Worm (Caenorhabditis elegans): ENCODE measurements around the gene sdpn-1.

The sdpn-1 gene

DNA sequence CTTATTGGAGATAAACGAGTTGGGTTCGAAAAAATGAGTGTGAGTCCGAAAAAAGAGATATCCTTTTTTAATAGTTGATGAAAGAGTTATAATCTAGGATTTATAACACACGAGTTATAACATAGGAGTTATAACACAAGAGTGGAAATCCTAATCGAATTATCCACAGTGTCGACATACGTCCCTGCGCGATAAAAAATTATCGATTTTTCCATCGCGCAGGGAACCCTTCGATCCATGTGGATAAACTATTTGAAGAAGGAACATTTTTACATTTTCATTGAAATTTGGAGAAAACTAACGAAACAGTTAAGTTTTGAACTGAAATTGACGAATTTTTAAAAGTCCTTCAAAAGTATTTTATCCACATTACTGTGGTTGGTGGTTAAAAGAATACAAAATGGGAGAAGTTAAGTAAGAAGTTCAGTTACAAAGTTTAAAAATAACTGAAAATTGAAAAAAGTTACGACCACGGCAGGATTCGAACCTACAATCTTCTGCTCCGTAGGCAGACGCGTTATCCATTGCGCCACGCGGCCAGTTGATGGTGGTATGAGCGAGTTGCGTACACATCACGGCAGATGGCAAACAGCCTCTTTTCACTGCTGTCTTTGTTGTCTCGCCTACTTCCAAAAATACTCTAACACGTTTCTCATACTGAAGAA, 38.3 kb upstream of the sdpn-1 start (continued):
- TF ChIP-seq lin-39 (tag; optimal IDR thresholded peaks at IDR 0.05) = peak; percentile 96
- peak; percentile 94 for TF ChIP-seq zag-1 (tag; optimal IDR thresholded peaks at IDR 0.05)
- TF ChIP-seq nhr-23 (tag; optimal IDR thresholded peaks at IDR 0.05) = peak; percentile 100
- peak; percentile 96 for TF ChIP-seq nfya-1 (tag; optimal IDR thresholded peaks at IDR 0.05; ENCODE audit: insufficient read depth)
- peak; percentile 99 for TF ChIP-seq jun-1 (tag; optimal IDR thresholded peaks at IDR 0.05)
- TF ChIP-seq eor-1 (tag; optimal IDR thresholded peaks at IDR 0.05) = peak in 1 of 2 experiments; percentile 87
- no peak for TF ChIP-seq ama-1 (optimal IDR thresholded peaks at IDR 0.05)
- TF ChIP-seq nhr-25 (tag; optimal IDR thresholded peaks at IDR 0.05) = peak; percentile 99
- TF ChIP-seq nhr-76 (tag; optimal IDR thresholded peaks at IDR 0.05) = peak; percentile 91
- no peak for TF ChIP-seq nhr-67 (tag; optimal IDR thresholded peaks at IDR 0.05)
- TF ChIP-seq nhr-77 (tag; optimal IDR thresholded peaks at IDR 0.05) = peak; percentile 98
- TF ChIP-seq nhr-12 (tag; optimal IDR thresholded peaks at IDR 0.05) = peak; percentile 36
- TF ChIP-seq aly-2 (tag; optimal IDR thresholded peaks at IDR 0.05) = peak; percentile 92
- TF ChIP-seq fkh-2 (tag; optimal IDR thresholded peaks at IDR 0.05) = peak; percentile 24
- no peak for TF ChIP-seq unc-39 (tag; optimal IDR thresholded peaks at IDR 0.05)
- TF ChIP-seq hmg-11 (tag; optimal IDR thresholded peaks at IDR 0.05) = peak; percentile 93
- TF ChIP-seq ceh-9 (tag; optimal IDR thresholded peaks at IDR 0.05) = no peak
- peak; percentile 72 for TF ChIP-seq daf-12 (tag; optimal IDR thresholded peaks at IDR 0.05)

- no peak for TF ChIP-seq zag-1 (tag; optimal IDR thresholded peaks at IDR 0.05)
- no peak for TF ChIP-seq fkh-10 (GFP tag; optimal IDR thresholded peaks at IDR 0.05)
- no peak for TF ChIP-seq ceh-82 (tag; optimal IDR thresholded peaks at IDR 0.05)
- TF ChIP-seq elt-3 (tag; optimal IDR thresholded peaks at IDR 0.05) = no peak
- no peak for TF ChIP-seq tbx-2 (tag; optimal IDR thresholded peaks at IDR 0.05)
These were observed 32.0 kb upstream of the sdpn-1 start for ce11 chrX:8030032-8030431.

ce11 chrX:8029080-8029479, 31.1 kb upstream of the sdpn-1 start, which contains the start of gene C34D10.1:
Gene C34D10.1, plus strand, starts transcription at chrX:8029479.
- no peak for TF ChIP-seq nhr-77 (tag; optimal IDR thresholded peaks at IDR 0.05)
- no peak for TF ChIP-seq ZK546.5 (tag; optimal IDR thresholded peaks at IDR 0.05)
- TF ChIP-seq R02D3.7 (tag; optimal IDR thresholded peaks at IDR 0.05) = no peak
- TF ChIP-seq nhr-67 (tag; optimal IDR thresholded peaks at IDR 0.05) = no peak
- no peak for TF ChIP-seq nhr-28 (tag; optimal IDR thresholded peaks at IDR 0.05)
- no peak for TF ChIP-seq mdl-1 (tag; optimal IDR thresholded peaks at IDR 0.05)
- TF ChIP-seq nfya-1 (tag; optimal IDR thresholded peaks at IDR 0.05; ENCODE audit: insufficient read depth) = peak; percentile 61
- no peak for TF ChIP-seq nhr-11 (tag; optimal IDR thresholded peaks at IDR 0.05)
- TF ChIP-seq nhr-12 (tag; optimal IDR thresholded peaks at IDR 0.05) = no peak
- TF ChIP-seq zag-1 (tag; optimal IDR thresholded peaks at IDR 0.05) = no peak
- no peak for TF ChIP-seq unc-39 (tag; optimal IDR thresholded peaks at IDR 0.05)
- no peak for TF ChIP-seq ceh-82 (tag; optimal IDR thresholded peaks at IDR 0.05)
- TF ChIP-seq elt-2 (tag; optimal IDR thresholded peaks at IDR 0.05) = peak; percentile 5
- peak; percentile 66 for TF ChIP-seq jun-1 (tag; optimal IDR thresholded peaks at IDR 0.05)
- no peak for TF ChIP-seq fkh-2 (tag; optimal IDR thresholded peaks at IDR 0.05)
- peak; percentile 47 for TF ChIP-seq lin-39 (tag; optimal IDR thresholded peaks at IDR 0.05)
- TF ChIP-seq nhr-76 (tag; optimal IDR thresholded peaks at IDR 0.05) = no peak
- no peak for TF ChIP-seq mml-1 (tag; optimal IDR thresholded peaks at IDR 0.05)
- TF ChIP-seq egl-5 (tag; optimal IDR thresholded peaks at IDR 0.05) = no peak
- TF ChIP-seq ama-1 (optimal IDR thresholded peaks at IDR 0.05) = no peak
- no peak for TF ChIP-seq unc-62 (GFP tag; optimal IDR thresholded peaks at IDR 0.05)
- TF ChIP-seq nhr-23 (tag; optimal IDR thresholded peaks at IDR 0.05) = peak; percentile 87
- no peak for TF ChIP-seq sea-2 (GFP tag; optimal IDR thresholded peaks at IDR 0.05)
- TF ChIP-seq aly-2 (tag; optimal IDR thresholded peaks at IDR 0.05) = no peak
- peak; percentile 56 for TF ChIP-seq snpc-4 (tag; optimal IDR thresholded peaks at IDR 0.05)
- no peak for TF ChIP-seq elt-3 (tag; optimal IDR thresholded peaks at IDR 0.05)
- TF ChIP-seq lin-15B (tag; optimal IDR thresholded peaks at IDR 0.05) = peak; percentile 50
- peak; percentile 90 for TF ChIP-seq pha-4 (tag; optimal IDR thresholded peaks at IDR 0.05)
- TF ChIP-seq pqm-1 (tag; optimal IDR thresholded peaks at IDR 0.05) = no peak
- TF ChIP-seq tbx-2 (tag; optimal IDR thresholded peaks at IDR 0.05) = peak; percentile 50
- peak; percentile 86 for TF ChIP-seq nhr-25 (tag; optimal IDR thresholded peaks at IDR 0.05)
- no peak for TF ChIP-seq ztf-11 (tag; optimal IDR thresholded peaks at IDR 0.05)
- TF ChIP-seq fos-1 (tag; optimal IDR thresholded peaks at IDR 0.05) = no peak
- no peak for TF ChIP-seq nhr-237 (tag; optimal IDR thresholded peaks at IDR 0.05)
- TF ChIP-seq lsy-12 (tag; optimal IDR thresholded peaks at IDR 0.05) = peak; percentile 22
- no peak for TF ChIP-seq ceh-9 (tag; optimal IDR thresholded peaks at IDR 0.05)
- TF ChIP-seq eor-1 (tag; optimal IDR thresholded peaks at IDR 0.05) = no peak
- TF ChIP-seq ceh-16 (tag; optimal IDR thresholded peaks at IDR 0.05) = no peak
- TF ChIP-seq daf-12 (tag; optimal IDR thresholded peaks at IDR 0.05) = no peak
- TF ChIP-seq nhr-43 (tag; optimal IDR thresholded peaks at IDR 0.05; ENCODE audit: poor library complexity, severe bottlenecking) = no peak
- TF ChIP-seq fkh-10 (GFP tag; optimal IDR thresholded peaks at IDR 0.05) = no peak
- TF ChIP-seq skn-1 (tag; optimal IDR thresholded peaks at IDR 0.05) = no peak
- no peak for TF ChIP-seq elt-1 (tag; optimal IDR thresholded peaks at IDR 0.05)
- peak; percentile 81 for TF ChIP-seq ceh-28 (tag; optimal IDR thresholded peaks at IDR 0.05)
- TF ChIP-seq hmg-11 (tag; optimal IDR thresholded peaks at IDR 0.05) = peak; percentile 51
- no peak for TF ChIP-seq ztf-4 (tag; optimal IDR thresholded peaks at IDR 0.05)

Data from whole organism, L3 larva.